Worm (Caenorhabditis elegans) whole organism, young adult: ENCODE results near the gene cut-3.

Experiments used
- B0261.1 ChIP-seq: sonication (generic microtip); optimal IDR thresholded peaks from 2 replicates; lab custom pipeline; 2016; ENCODE audit warnings: mild to moderate bottlenecking, missing genetic modification characterization, moderate library complexity, missing compliant biosample characterization
- C06A6.2 ChIP-seq: fragments of 200-800 bp; sonication (Bioruptor generic); conservative IDR thresholded peaks from 2 replicates; pipeline ENCODE4 v1.3.6; 2022; ENCODE audit warnings: missing genetic modification characterization, missing compliant biosample characterization
- F10E7.11 ChIP-seq: sonication (generic microtip); optimal IDR thresholded peaks from 2 replicates; lab custom pipeline; 2017; ENCODE audit warnings: mild to moderate bottlenecking, missing genetic modification characterization, moderate library complexity, missing compliant biosample characterization
- F33H1.4 ChIP-seq: fragments of 200-800 bp; sonication (Bioruptor generic); IDR thresholded peaks from 2 replicates; pipeline ENCODE4 v1.3.6; 2022; ENCODE audit warnings: missing genetic modification reagents, missing genetic modification characterization, missing compliant biosample characterization
- F55B11.4 ChIP-seq: sonication (generic microtip); optimal IDR thresholded peaks from 2 replicates; lab custom pipeline; 2016; ENCODE audit warnings: missing compliant biosample characterization, missing genetic modification characterization, borderline replicate concordance; ENCODE audit not compliant: insufficient read depth
- F57C9.4 ChIP-seq: sonication (generic microtip); optimal IDR thresholded peaks from 2 replicates; lab custom pipeline; 2017; ENCODE audit warnings: mild to moderate bottlenecking, missing genetic modification characterization, missing compliant biosample characterization
- T07F8.4 ChIP-seq: sonication (generic microtip); optimal IDR thresholded peaks from 2 replicates; lab custom pipeline; 2016; ENCODE audit warnings: mild to moderate bottlenecking, missing genetic modification characterization, moderate library complexity, missing compliant biosample characterization
- Y53F4B.3 ChIP-seq: fragments of 200-800 bp; sonication (Bioruptor generic); IDR thresholded peaks from 2 replicates; pipeline ENCODE4 v1.3.6; 2022; ENCODE audit warnings: missing genetic modification reagents, missing genetic modification characterization, missing compliant biosample characterization
- Y79H2A.3 ChIP-seq: fragments of 200-800 bp; sonication (Bioruptor generic); conservative IDR thresholded peaks from 2 replicates; pipeline ENCODE4 v1.3.6; 2022; ENCODE audit warnings: missing genetic modification reagents, missing genetic modification characterization, missing compliant biosample characterization
- Y95B8A.8 ChIP-seq: fragments of 200-800 bp; sonication (Bioruptor generic); IDR thresholded peaks from 2 replicates; pipeline ENCODE4 v1.3.6; 2022; ENCODE audit warnings: missing genetic modification reagents, missing genetic modification characterization, missing compliant biosample characterization
- ZK185.1 ChIP-seq: sonication (generic microtip); optimal IDR thresholded peaks from 2 replicates; lab custom pipeline; 2016; ENCODE audit warnings: mild to moderate bottlenecking, missing genetic modification characterization, missing compliant biosample characterization; ENCODE audit not compliant: poor library complexity, severe bottlenecking
- atf-7 ChIP-seq: sonication (generic microtip); optimal IDR thresholded peaks from 2 replicates; lab custom pipeline; 2017; ENCODE audit warnings: mild to moderate bottlenecking, missing genetic modification characterization, missing compliant biosample characterization
- attf-3 ChIP-seq: fragments of 200-800 bp; sonication (Bioruptor generic); conservative IDR thresholded peaks from 2 replicates; pipeline ENCODE4 v1.3.6; 2022; ENCODE audit warnings: missing genetic modification reagents, missing genetic modification characterization, missing compliant biosample characterization
- ceh-100 ChIP-seq: fragments of 200-800 bp; sonication (Bioruptor generic); IDR thresholded peaks from 2 replicates; pipeline ENCODE4 v1.3.6; 2022; ENCODE audit warnings: missing genetic modification reagents, missing genetic modification characterization, missing compliant biosample characterization
- ceh-40 ChIP-seq: fragments of 200-800 bp; sonication (Bioruptor generic); IDR thresholded peaks from 2 replicates; pipeline ENCODE4 v1.3.6; 2022; ENCODE audit warnings: missing genetic modification characterization, missing compliant biosample characterization
- die-1 ChIP-seq: sonication (generic microtip); optimal IDR thresholded peaks from 2 replicates; lab custom pipeline; 2016; ENCODE audit warnings: missing genotype, mild to moderate bottlenecking, missing genetic modification characterization, missing compliant biosample characterization
- efl-1 ChIP-seq: fragments of 150-350 bp; optimal IDR thresholded peaks from 2 replicates; lab custom pipeline; 2014; ENCODE audit warnings: missing biosample characterization, missing genetic modification reagents, missing genetic modification characterization
- egl-44 ChIP-seq: fragments of 200-800 bp; sonication (Bioruptor generic); IDR thresholded peaks from 2 replicates; pipeline ENCODE4 v1.3.6; 2022; ENCODE audit warnings: missing genetic modification reagents, missing genetic modification characterization, missing compliant biosample characterization
- egrh-3 ChIP-seq: fragments of 200-800 bp; sonication (Bioruptor generic); IDR thresholded peaks from 2 replicates; pipeline ENCODE4 v1.3.6; 2022; ENCODE audit warnings: missing genetic modification reagents, missing genetic modification characterization, missing compliant biosample characterization
- gei-17 ChIP-seq: fragments of 200-800 bp; sonication (Bioruptor generic); optimal IDR thresholded peaks from 2 replicates; lab custom pipeline; 2018; ENCODE audit warnings: mild to moderate bottlenecking, missing genetic modification characterization, missing compliant biosample characterization
- him-1 ChIP-seq: sonication (generic microtip); optimal IDR thresholded peaks from 2 replicates; lab custom pipeline; 2016; ENCODE audit warnings: missing genotype, missing genetic modification reagents, missing genetic modification characterization, missing compliant biosample characterization
- hlh-12 ChIP-seq: sonication (generic microtip); optimal IDR thresholded peaks from 2 replicates; lab custom pipeline; 2016; ENCODE audit warnings: missing genetic modification characterization, missing compliant biosample characterization
- hmg-1.2 ChIP-seq: fragments of 200-800 bp; sonication (Bioruptor generic); IDR thresholded peaks from 2 replicates; pipeline ENCODE4 v1.3.6; 2022; ENCODE audit warnings: missing genetic modification reagents, missing genetic modification characterization, missing compliant biosample characterization
- hmg-20 ChIP-seq: fragments of 200-800 bp; sonication (Bioruptor generic); IDR thresholded peaks from 2 replicates; pipeline ENCODE4 v1.3.6; 2022; ENCODE audit warnings: missing genetic modification reagents, missing genetic modification characterization, missing compliant biosample characterization
- hrde-1 ChIP-seq: sonication (generic microtip); optimal IDR thresholded peaks from 2 replicates; lab custom pipeline; 2016; ENCODE audit warnings: missing genetic modification characterization, mild to moderate bottlenecking, missing compliant biosample characterization, moderate library complexity, missing genotype, missing genetic modification reagents, borderline replicate concordance
- let-607 ChIP-seq, 2 experiments: fragments of 200-800 bp in 1 of 2; sonication (Bioruptor generic) in 1 of 2; sonication (generic microtip) in 1 of 2; optimal IDR thresholded peaks; 2 replicates each; lab custom pipeline; 2016 to 2018; ENCODE audit warnings: mild to moderate bottlenecking in 2 of 2, missing compliant biosample characterization in 2 of 2, missing genetic modification characterization in 2 of 2, moderate library complexity in 2 of 2, missing genotype in 1 of 2
- lin-35 ChIP-seq, 3 experiments: fragments of 150-350 bp in 2 of 3; sonication (generic microtip) in 1 of 3; optimal IDR thresholded peaks; 2 replicates each; lab custom pipeline; 2014 to 2018; ENCODE audit warnings: missing biosample characterization in 3 of 3, missing genetic modification characterization in 3 of 3, missing genetic modification reagents in 3 of 3
- lir-1 ChIP-seq: fragments of 200-800 bp; sonication (Bioruptor generic); conservative IDR thresholded peaks from 2 replicates; pipeline ENCODE4 v1.3.6; 2022; ENCODE audit warnings: missing genetic modification reagents, missing genetic modification characterization, missing compliant biosample characterization
- lsy-27 ChIP-seq: sonication (generic microtip); optimal IDR thresholded peaks from 2 replicates; lab custom pipeline; 2017; ENCODE audit warnings: missing genetic modification characterization, mild to moderate bottlenecking, missing compliant biosample characterization, antibody characterized with exemption, missing genotype, borderline replicate concordance; ENCODE audit not compliant: insufficient read depth
- madf-10 ChIP-seq: sonication (generic microtip); optimal IDR thresholded peaks from 2 replicates; lab custom pipeline; 2016; ENCODE audit warnings: mild to moderate bottlenecking, missing genetic modification characterization, missing compliant biosample characterization
- madf-6 ChIP-seq: fragments of 200-800 bp; sonication (Bioruptor generic); IDR thresholded peaks from 2 replicates; pipeline ENCODE4 v1.3.6; 2022; ENCODE audit warnings: missing genetic modification reagents, missing genetic modification characterization, missing compliant biosample characterization
- madf-8 ChIP-seq: fragments of 200-800 bp; sonication (Bioruptor generic); conservative IDR thresholded peaks from 2 replicates; pipeline ENCODE4 v1.3.6; 2022; ENCODE audit warnings: missing genetic modification reagents, missing genetic modification characterization, missing compliant biosample characterization
- mcd-1 ChIP-seq: fragments of 200-800 bp; sonication (Bioruptor generic); IDR thresholded peaks from 2 replicates; pipeline ENCODE4 v1.3.6; 2022; ENCODE audit warnings: missing genetic modification reagents, missing genetic modification characterization, missing compliant biosample characterization
- mel-28 ChIP-seq: sonication (generic microtip); optimal IDR thresholded peaks from 2 replicates; lab custom pipeline; 2016; ENCODE audit warnings: borderline replicate concordance, mild to moderate bottlenecking, missing genetic modification characterization, missing compliant biosample characterization
- nfya-2 ChIP-seq: fragments of 200-800 bp; sonication (Bioruptor generic); IDR thresholded peaks from 2 replicates; pipeline ENCODE4 v1.3.6; 2022; ENCODE audit warnings: missing genetic modification reagents, missing genetic modification characterization, missing compliant biosample characterization
- nhr-179 ChIP-seq: sonication (generic microtip); optimal IDR thresholded peaks from 2 replicates; lab custom pipeline; 2016; ENCODE audit warnings: mild to moderate bottlenecking, missing genetic modification characterization, missing compliant biosample characterization
- nhr-27 ChIP-seq: fragments of 200-800 bp; sonication (Bioruptor generic); optimal IDR thresholded peaks from 2 replicates; lab custom pipeline; 2018; ENCODE audit warnings: mild to moderate bottlenecking, missing genetic modification characterization, moderate library complexity, missing compliant biosample characterization
- pbrm-1 ChIP-seq: fragments of 200-800 bp; sonication (Bioruptor generic); IDR thresholded peaks from 2 replicates; pipeline ENCODE4 v1.3.6; 2022; ENCODE audit warnings: missing genetic modification reagents, missing genetic modification characterization, missing compliant biosample characterization
- rec-8 ChIP-seq, 2 experiments: sonication (generic microtip); optimal IDR thresholded peaks; 2 replicates each; lab custom pipeline; 2016; ENCODE audit warnings: mild to moderate bottlenecking in 2 of 2, missing genetic modification characterization in 2 of 2, missing genetic modification reagents in 2 of 2, missing genotype in 2 of 2, missing biosample characterization in 1 of 2, missing compliant biosample characterization in 1 of 2, moderate library complexity in 1 of 2
- sptf-2 ChIP-seq: fragments of 200-800 bp; sonication (Bioruptor generic); optimal IDR thresholded peaks from 2 replicates; lab custom pipeline; 2018; ENCODE audit warnings: mild to moderate bottlenecking, missing genetic modification characterization, missing compliant biosample characterization
- unc-130 ChIP-seq: sonication (generic microtip); optimal IDR thresholded peaks from 2 replicates; lab custom pipeline; 2016; ENCODE audit warnings: missing genetic modification reagents, missing genetic modification characterization, missing compliant biosample characterization
- unc-62 ChIP-seq: fragments of 150-350 bp; optimal IDR thresholded peaks from 2 replicates; lab custom pipeline; 2014; ENCODE audit warnings: missing biosample characterization, missing genetic modification reagents, missing genetic modification characterization
- xnd-1 ChIP-seq: sonication (generic microtip); optimal IDR thresholded peaks from 2 replicates; lab custom pipeline; 2016; ENCODE audit warnings: missing genotype, missing genetic modification reagents, missing genetic modification characterization, missing compliant biosample characterization
- zim-3 ChIP-seq: sonication (generic microtip); optimal IDR thresholded peaks from 2 replicates; lab custom pipeline; 2017; ENCODE audit warnings: mild to moderate bottlenecking, missing genetic modification characterization, moderate library complexity, missing compliant biosample characterization
- ztf-22 ChIP-seq: fragments of 200-800 bp; sonication (Bioruptor generic); optimal IDR thresholded peaks from 2 replicates; lab custom pipeline; 2018; ENCODE audit warnings: mild to moderate bottlenecking, missing genetic modification characterization, moderate library complexity, missing compliant biosample characterization
- ztf-26 ChIP-seq: sonication (generic microtip); optimal IDR thresholded peaks from 2 replicates; lab custom pipeline; 2017; ENCODE audit warnings: missing genetic modification characterization, missing compliant biosample characterization
- ztf-3 ChIP-seq: fragments of 200-800 bp; sonication (Bioruptor generic); optimal IDR thresholded peaks from 2 replicates; lab custom pipeline; 2018; ENCODE audit warnings: mild to moderate bottlenecking, missing genetic modification characterization, missing compliant biosample characterization

Gene cut-3

DNA sequence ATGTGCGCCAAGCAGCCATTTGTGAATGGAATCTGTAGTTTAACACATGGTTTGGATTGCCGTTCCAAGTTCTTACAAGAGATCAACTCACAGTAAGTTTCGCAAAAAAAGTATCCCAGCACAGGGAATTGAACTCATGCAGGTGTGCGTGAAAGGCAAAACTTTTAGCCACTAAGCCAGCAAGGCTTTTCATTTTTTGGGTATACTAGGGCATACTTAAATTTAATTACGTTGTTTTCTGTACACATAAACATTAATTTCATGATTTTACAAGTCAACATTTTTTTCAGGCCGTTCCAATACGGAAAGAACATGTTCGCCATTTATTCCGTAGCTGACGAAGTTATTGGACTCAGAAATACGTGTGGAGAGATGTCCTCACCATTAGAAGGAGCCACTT is 5.1 kb downstream of the cut-3 start:
- TF ChIP-seq egrh-3 (GFP tag; lab: Robert Waterston, UW) (no peak), atf-7 (peak; percentile 61), hrde-1 (tag; lab: Kevin White, UChicago) (peak; percentile 89), ceh-40 (GFP tag; lab: Robert Waterston, UW) (peak; percentile 76), pbrm-1 (GFP tag; lab: Robert Waterston, UW) (peak; percentile 63), ztf-3 (GFP tag; lab: Kevin White, UChicago) (peak; percentile 6), nhr-27 (tag; lab: Kevin White, UChicago) (peak; percentile 95), Y79H2A.3 (GFP tag; lab: Robert Waterston, UW) (0 out of 2 replicates have a peak, but pooled peaks have one; percentile 28), Y95B8A.8 (GFP tag; lab: Robert Waterston, UW) (no peak), unc-130 (GFP tag; lab: Kevin White, UChicago) (peak; percentile 26), madf-10 (tag; lab: Kevin White, UChicago) (peak; percentile 27), zim-3 (tag; lab: Kevin White, UChicago) (peak; percentile 43), hlh-12 (tag; lab: Kevin White, UChicago) (peak; percentile 55), F33H1.4 (peak; percentile 49), hmg-1.2 (GFP tag; lab: Robert Waterston, UW) (peak; percentile 73), die-1 (tag; lab: Kevin White, UChicago) (peak; percentile 97), F10E7.11 (tag; lab: Kevin White, UChicago) (peak; percentile 90), mcd-1 (peak; percentile 53; the same call in 1 of the 2 replicates), let-607 (tag; optimal IDR thresholded peaks at IDR 0.05; lab: Kevin White, UChicago) (peak; percentile 32 to 36), unc-62 (GFP tag; lab: Kevin White, UChicago) (no peak), Y53F4B.3 (GFP tag; lab: Robert Waterston, UW) (no peak), egl-44 (GFP tag; lab: Robert Waterston, UW) (peak; percentile 84), ztf-22 (GFP tag; lab: Kevin White, UChicago) (peak; percentile 45), C06A6.2 (0 out of 2 replicates have a peak, but pooled peaks have one; percentile 42), lsy-27 (tag; lab: Kevin White, UChicago) (no peak), efl-1 (GFP tag; lab: Kevin White, UChicago) (no peak), ceh-100 (0 out of 2 replicates have a peak, but pooled peaks have one; percentile 41), T07F8.4 (tag; lab: Kevin White, UChicago) (peak; percentile 68), gei-17 (GFP tag; lab: Kevin White, UChicago) (no peak), madf-6 (peak; percentile 73), mel-28 (no peak), hmg-20 (GFP tag; lab: Robert Waterston, UW) (0 out of 2 replicates have a peak, but pooled peaks have one; percentile 65), him-1 (tag; lab: Kevin White, UChicago) (no peak), xnd-1 (tag; lab: Kevin White, UChicago) (no peak), ZK185.1 (peak; percentile 66), nhr-179 (tag; lab: Kevin White, UChicago) (peak; percentile 74), F55B11.4 (tag; lab: Kevin White, UChicago) (peak; percentile 15), madf-8 (GFP tag; lab: Robert Waterston, UW) (no peak; the same call in 1 of the 2 replicates), B0261.1 (tag; lab: Kevin White, UChicago) (peak; percentile 75), ztf-26 (tag; lab: Kevin White, UChicago) (no peak), F57C9.4 (tag; lab: Kevin White, UChicago) (peak; percentile 75), lin-35 (GFP tag; optimal IDR thresholded peaks at IDR 0.05; lab: Kevin White, UChicago) (peak in 1 of 3 experiments; percentile 56), lir-1 (GFP tag; lab: Robert Waterston, UW) (no peak), attf-3 (GFP tag; lab: Robert Waterston, UW) (no peak), sptf-2 (GFP tag; lab: Kevin White, UChicago) (no peak), nfya-2 (GFP tag; lab: Robert Waterston, UW) (no peak), rec-8 (tag; optimal IDR thresholded peaks at IDR 0.05; lab: Kevin White, UChicago) (peak; percentile 80 to 92)
